Fruit fly (Drosophila melanogaster) whole organism, embryonic: Measurements from ENCODE around the gene Atx-1.

Experiments
- Abd-B ChIP-seq: fragments of 200-800 bp; sonication (Bioruptor generic); optimal IDR thresholded peaks from 2 replicates; lab custom pipeline; 2018; ENCODE audit warnings: missing biosample characterization, mild to moderate bottlenecking, missing genetic modification characterization, moderate library complexity
- Aef1 ChIP-seq: fragments of 200-800 bp; sonication (Bioruptor generic); IDR thresholded peaks from 3 replicates; pipeline ENCODE4 v1.3.6; 2022; ENCODE audit warnings: missing biosample characterization, missing genetic modification characterization
- Atf-2 ChIP-seq: fragments of 200-800 bp; sonication (Bioruptor generic); optimal IDR thresholded peaks from 2 replicates; lab custom pipeline; 2016; ENCODE audit warnings: missing biosample characterization, missing genetic modification characterization
- Atf3 ChIP-seq: fragments of 200-800 bp; sonication (Bioruptor generic); optimal IDR thresholded peaks from 3 replicates; lab custom pipeline; 2016; ENCODE audit warnings: missing biosample characterization, missing genetic modification characterization
- CG10274 ChIP-seq: fragments of 200-800 bp; sonication (Bioruptor generic); optimal IDR thresholded peaks from 3 replicates; lab custom pipeline; 2017; ENCODE audit warnings: missing biosample characterization, mild to moderate bottlenecking, missing genetic modification characterization
- CG11085 ChIP-seq: fragments of 200-800 bp; sonication (Bioruptor generic); IDR thresholded peaks from 2 replicates; pipeline ENCODE4 v1.3.6; 2022; ENCODE audit warnings: missing biosample characterization, missing genetic modification characterization
- CG12942 ChIP-seq: fragments of 200-800 bp; sonication (Bioruptor generic); optimal IDR thresholded peaks from 3 replicates; lab custom pipeline; 2016; ENCODE audit warnings: missing biosample characterization, missing genetic modification characterization
- CG14710 ChIP-seq: fragments of 200-800 bp; sonication (Bioruptor generic); optimal IDR thresholded peaks from 3 replicates; lab custom pipeline; 2019; ENCODE audit warnings: missing biosample characterization, mild to moderate bottlenecking, missing genetic modification characterization, moderate library complexity
- CG15696 ChIP-seq: fragments of 200-800 bp; sonication (Bioruptor generic); optimal IDR thresholded peaks from 2 replicates; lab custom pipeline; 2019; ENCODE audit warnings: missing biosample characterization, mild to moderate bottlenecking, missing genetic modification characterization, moderate library complexity
- CG16779 ChIP-seq: fragments of 200-800 bp; sonication (Bioruptor generic); IDR thresholded peaks from 2 replicates; pipeline ENCODE4 v1.3.6; 2022; ENCODE audit warnings: missing biosample characterization, missing genetic modification characterization
- CG17186 ChIP-seq: fragments of 200-800 bp; sonication (Bioruptor generic); optimal IDR thresholded peaks from 3 replicates; lab custom pipeline; 2017; ENCODE audit warnings: missing biosample characterization, missing genetic modification reagents, missing genetic modification characterization
- CG17385 ChIP-seq: fragments of 200-800 bp; sonication (Bioruptor generic); optimal IDR thresholded peaks from 3 replicates; lab custom pipeline; 2018; ENCODE audit warnings: missing biosample characterization, mild to moderate bottlenecking, missing genetic modification characterization
- CG1832 ChIP-seq: fragments of 200-800 bp; sonication (Bioruptor generic); optimal IDR thresholded peaks from 2 replicates; lab custom pipeline; 2017; ENCODE audit warnings: missing biosample characterization, mild to moderate bottlenecking, missing genetic modification characterization, inconsistent platforms
- CG2116 ChIP-seq: fragments of 200-800 bp; sonication (Bioruptor generic); optimal IDR thresholded peaks from 3 replicates; lab custom pipeline; 2018; ENCODE audit warnings: missing biosample characterization, mild to moderate bottlenecking, missing genetic modification characterization
- CG2120 ChIP-seq: fragments of 200-800 bp; sonication (Bioruptor generic); optimal IDR thresholded peaks from 3 replicates; lab custom pipeline; 2016; ENCODE audit warnings: missing biosample characterization, missing genetic modification characterization
- CG2889 ChIP-seq: fragments of 200-800 bp; sonication (Bioruptor generic); IDR thresholded peaks from 3 replicates; pipeline ENCODE4 v1.3.6; 2022; ENCODE audit warnings: missing biosample characterization, missing genetic modification characterization
- CG31365 ChIP-seq: fragments of 200-800 bp; sonication (Bioruptor generic); optimal IDR thresholded peaks from 2 replicates; lab custom pipeline; 2018; ENCODE audit warnings: missing biosample characterization, mild to moderate bottlenecking, missing genetic modification characterization
- CG31441 ChIP-seq: fragments of 200-800 bp; sonication (Bioruptor generic); IDR thresholded peaks from 2 replicates; pipeline ENCODE4 v1.3.6; 2022; ENCODE audit warnings: missing biosample characterization, missing genetic modification characterization
- CG4282 ChIP-seq: fragments of 200-800 bp; sonication (Bioruptor generic); optimal IDR thresholded peaks from 2 replicates; lab custom pipeline; 2016; ENCODE audit warnings: missing biosample characterization, missing genetic modification characterization
- CG4707 ChIP-seq: fragments of 200-800 bp; sonication (Bioruptor generic); optimal IDR thresholded peaks from 2 replicates; lab custom pipeline; 2018; ENCODE audit warnings: missing biosample characterization, mild to moderate bottlenecking, missing genetic modification characterization, moderate library complexity
- CG6689 ChIP-seq: fragments of 200-800 bp; sonication (Bioruptor generic); IDR thresholded peaks from 2 replicates; pipeline ENCODE4 v1.3.6; 2022; ENCODE audit warnings: missing biosample characterization, missing genetic modification characterization
- CG7928 ChIP-seq: fragments of 200-800 bp; sonication (Bioruptor generic); optimal IDR thresholded peaks from 2 replicates; lab custom pipeline; 2017; ENCODE audit warnings: missing biosample characterization, mild to moderate bottlenecking, missing genetic modification characterization
- CG8478 ChIP-seq: fragments of >200 bp; optimal IDR thresholded peaks from 2 replicates; lab custom pipeline; 2018
- CG8924 ChIP-seq: fragments of 200-800 bp; optimal IDR thresholded peaks from 3 replicates; lab custom pipeline; 2019; ENCODE audit warnings: missing biosample characterization, mild to moderate bottlenecking, missing genetic modification characterization, moderate library complexity
- CG9727 ChIP-seq: fragments of 200-800 bp; sonication (Bioruptor generic); optimal IDR thresholded peaks from 3 replicates; lab custom pipeline; 2017; ENCODE audit warnings: missing biosample characterization, mild to moderate bottlenecking, missing genetic modification characterization
- CTCF ChIP-seq: fragments of 200-800 bp; sonication (Bioruptor generic); optimal IDR thresholded peaks from 2 replicates; lab custom pipeline; 2017; ENCODE audit warnings: missing biosample characterization, mild to moderate bottlenecking, missing genetic modification characterization, moderate library complexity
- Dfd ChIP-seq, 2 experiments: fragments of >200 bp; optimal IDR thresholded peaks; 2 replicates each; lab custom pipeline; 2017; ENCODE audit warnings: missing biosample characterization in 2 of 2, missing genetic modification characterization in 2 of 2
- Fer3 ChIP-seq: fragments of 200-800 bp; sonication (Bioruptor generic); optimal IDR thresholded peaks from 2 replicates; lab custom pipeline; 2018; ENCODE audit warnings: missing biosample characterization, mild to moderate bottlenecking, missing genetic modification characterization, moderate library complexity
- Gug ChIP-seq: fragments of 200-800 bp; sonication (Bioruptor generic); IDR thresholded peaks from 4 replicates; pipeline ENCODE4 v1.3.6; 2022; ENCODE audit warnings: missing biosample characterization, missing genetic modification characterization
- NfI ChIP-seq: fragments of 200-800 bp; sonication (Bioruptor generic); optimal IDR thresholded peaks from 3 replicates; lab custom pipeline; 2018; ENCODE audit warnings: missing biosample characterization, mild to moderate bottlenecking, missing genetic modification characterization, moderate library complexity
- Opbp ChIP-seq: fragments of 200-800 bp; sonication (Bioruptor generic); IDR thresholded peaks from 3 replicates; pipeline ENCODE4 v1.3.6; 2022; ENCODE audit warnings: missing biosample characterization, missing genetic modification characterization; ENCODE audit not compliant: partially characterized antibody
- Sox100B ChIP-seq: fragments of 200-800 bp; sonication (Bioruptor generic); optimal IDR thresholded peaks from 3 replicates; lab custom pipeline; 2018; ENCODE audit warnings: missing biosample characterization, mild to moderate bottlenecking, missing genetic modification characterization
- Ssrp ChIP-seq: fragments of 200-800 bp; sonication (Bioruptor generic); optimal IDR thresholded peaks from 2 replicates; lab custom pipeline; 2018; ENCODE audit warnings: missing biosample characterization, mild to moderate bottlenecking, missing genetic modification characterization, moderate library complexity
- br ChIP-seq: fragments of >200 bp; optimal IDR thresholded peaks from 2 replicates; lab custom pipeline; 2017
- chinmo ChIP-seq: fragments of 200-800 bp; sonication (Bioruptor generic); IDR thresholded peaks from 4 replicates; pipeline ENCODE4 v1.3.6; 2022; ENCODE audit warnings: missing biosample characterization, missing genetic modification characterization; ENCODE audit not compliant: partially characterized antibody
- esg ChIP-seq: fragments of 200-800 bp; sonication (Bioruptor generic); conservative IDR thresholded peaks from 2 replicates; pipeline ENCODE4 v1.3.6; 2022; ENCODE audit warnings: missing biosample characterization, missing genetic modification characterization
- fru ChIP-seq: fragments of >200 bp; optimal IDR thresholded peaks from 2 replicates; lab custom pipeline; 2017
- grn ChIP-seq: fragments of 200-800 bp; sonication (Bioruptor generic); optimal IDR thresholded peaks from 3 replicates; lab custom pipeline; 2017; ENCODE audit warnings: missing biosample characterization, missing genetic modification characterization
- hbn ChIP-seq: fragments of 200-800 bp; sonication (Bioruptor generic); IDR thresholded peaks from 2 replicates; pipeline ENCODE4 v1.3.6; 2022; ENCODE audit warnings: missing biosample characterization, missing genetic modification characterization; ENCODE audit not compliant: partially characterized antibody
- hth ChIP-seq: fragments of >200 bp; optimal IDR thresholded peaks from 2 replicates; lab custom pipeline; 2017; ENCODE audit warnings: inconsistent platforms
- insv ChIP-seq, 2 experiments: fragments of 200-800 bp; sonication (Bioruptor generic); optimal IDR thresholded peaks; 3 replicates each; lab custom pipeline; 2016 to 2018; ENCODE audit warnings: missing biosample characterization in 2 of 2, missing genetic modification characterization in 2 of 2
- lov ChIP-seq, 2 experiments: fragments of 200-800 bp in 1 of 2; fragments of >200 bp in 1 of 2; sonication (Bioruptor generic) in 1 of 2; IDR thresholded peaks in 1 of 2; optimal IDR thresholded peaks in 1 of 2; 2 replicates in 1 of 2; 3 replicates in 1 of 2; pipeline versions ENCODE4 v1.3.6 to Lab custom; 2017 to 2022; ENCODE audit warnings: missing biosample characterization in 1 of 2, missing genetic modification characterization in 1 of 2
- oc ChIP-seq: fragments of 200-800 bp; sonication (Bioruptor generic); optimal IDR thresholded peaks from 2 replicates; lab custom pipeline; 2018; ENCODE audit warnings: missing biosample characterization, mild to moderate bottlenecking, missing genetic modification characterization, moderate library complexity
- org-1 ChIP-seq: fragments of 200-800 bp; sonication (Bioruptor generic); optimal IDR thresholded peaks from 2 replicates; lab custom pipeline; 2017; ENCODE audit warnings: missing biosample characterization, missing genetic modification characterization
- peb ChIP-seq: fragments of 200-800 bp; sonication (Bioruptor generic); IDR thresholded peaks from 2 replicates; pipeline ENCODE4 v1.3.6; 2022; ENCODE audit warnings: missing biosample characterization, missing genetic modification characterization
- pros ChIP-seq: fragments of 200-800 bp; sonication (Bioruptor generic); optimal IDR thresholded peaks from 3 replicates; lab custom pipeline; 2019; ENCODE audit warnings: missing biosample characterization, mild to moderate bottlenecking, missing genetic modification characterization, moderate library complexity
- seq ChIP-seq: fragments of 200-800 bp; sonication (Bioruptor generic); IDR thresholded peaks from 2 replicates; pipeline ENCODE4 v1.3.6; 2022; ENCODE audit warnings: missing biosample characterization, missing genetic modification characterization
- tna ChIP-seq: fragments of 200-800 bp; sonication (Bioruptor generic); IDR thresholded peaks from 2 replicates; pipeline ENCODE4 v1.3.6; 2022; ENCODE audit warnings: missing biosample characterization, missing genetic modification characterization; ENCODE audit not compliant: partially characterized antibody
- toy ChIP-seq: fragments of 200-800 bp; sonication (Bioruptor generic); IDR thresholded peaks from 2 replicates; pipeline ENCODE4 v1.3.6; 2022; ENCODE audit warnings: missing biosample characterization, missing genetic modification characterization
- usp ChIP-seq: fragments of >200 bp; optimal IDR thresholded peaks from 2 replicates; lab custom pipeline; 2017; ENCODE audit warnings: missing biosample characterization, missing genetic modification characterization
- zfh1 ChIP-seq: fragments of 200-800 bp; sonication (Bioruptor generic); IDR thresholded peaks from 3 replicates; pipeline ENCODE4 v1.3.6; 2022; ENCODE audit warnings: missing biosample characterization, missing genetic modification characterization

Atx-1 gene

DNA sequence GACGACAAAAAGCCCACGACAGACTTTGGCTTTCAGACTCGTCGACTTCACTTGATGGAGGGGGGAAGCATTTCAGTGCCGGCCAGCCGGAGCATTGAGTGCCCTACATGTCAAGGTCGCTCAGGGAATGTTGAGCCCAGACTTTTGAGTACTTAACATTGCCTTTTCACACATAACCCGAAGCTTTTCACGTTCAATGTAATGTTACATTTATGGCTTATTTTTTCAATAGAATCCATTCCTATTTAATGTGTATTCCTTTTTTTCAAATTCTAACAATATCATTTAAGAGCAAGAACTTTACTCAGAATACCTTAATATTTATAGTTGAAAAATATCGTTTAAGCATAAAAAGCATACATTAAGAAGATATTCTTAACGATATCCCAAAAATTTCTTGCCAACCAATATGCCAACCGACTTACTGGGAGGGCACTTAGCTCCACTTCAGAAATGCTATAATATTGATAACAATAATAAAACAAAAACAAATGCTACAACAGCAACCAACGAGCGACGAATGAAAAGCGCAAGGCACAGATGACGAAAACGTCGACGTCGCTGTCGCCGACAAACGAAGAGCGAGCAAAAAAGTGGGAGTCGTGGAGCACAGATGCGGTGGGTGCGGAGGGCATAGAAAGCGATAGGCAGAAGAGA lies 36.9 kb downstream of the Atx-1 start (continued):
- no peak for TF ChIP-seq CG12942 (GFP tag; lab: Kevin White, UChicago)
- TF ChIP-seq NfI (GFP tag; lab: Kevin White, UChicago): no peak
- TF ChIP-seq CG17186 (GFP tag; lab: Kevin White, UChicago): peak; percentile 26
- TF ChIP-seq Gug (GFP tag; lab: Robert Waterston, UW): peak; percentile 76
- TF ChIP-seq br (lab: Kevin White, UChicago): no peak
- TF ChIP-seq esg (GFP tag; lab: Robert Waterston, UW): peak; percentile 21; the same call in 1 of the 2 replicates
- TF ChIP-seq usp: no peak
- no peak for TF ChIP-seq insv (GFP tag; optimal IDR thresholded peaks at IDR 0.05; lab: Kevin White, UChicago)
- peak; percentile 93 for TF ChIP-seq Sox100B (GFP tag; lab: Kevin White, UChicago)
- peak; percentile 74 for TF ChIP-seq org-1 (GFP tag; lab: Kevin White, UChicago)
- TF ChIP-seq toy: peak; percentile 46; the same call in 1 of the 2 replicates
- peak; percentile 100 for TF ChIP-seq CG10274 (GFP tag; lab: Kevin White, UChicago)
- peak; percentile 56 for TF ChIP-seq CG8924 (tag; lab: Kevin White, UChicago)
- no peak for TF ChIP-seq pros
- no peak for TF ChIP-seq tna (GFP tag; lab: Robert Waterston, UW)
- no peak for TF ChIP-seq CG8478 (lab: Kevin White, UChicago)
- peak; percentile 35 for TF ChIP-seq CTCF (GFP tag; lab: Kevin White, UChicago)
- no peak for TF ChIP-seq CG16779 (GFP tag; lab: Robert Waterston, UW)
- TF ChIP-seq CG2116: no peak
- peak; percentile 52 for TF ChIP-seq CG2120 (GFP tag; lab: Kevin White, UChicago)
- TF ChIP-seq CG15696 (tag; lab: Kevin White, UChicago): peak; percentile 46
- TF ChIP-seq CG9727 (GFP tag; lab: Kevin White, UChicago): peak; percentile 90
- no peak for TF ChIP-seq Abd-B (GFP tag; lab: Kevin White, UChicago)
- TF ChIP-seq Dfd (GFP tag; optimal IDR thresholded peaks at IDR 0.05; lab: Kevin White, UChicago): no peak
- TF ChIP-seq Atf-2: no peak
- peak; percentile 78 for TF ChIP-seq CG6689 (GFP tag; lab: Robert Waterston, UW)
- peak; percentile 73 for TF ChIP-seq CG17385 (GFP tag; lab: Kevin White, UChicago)
- TF ChIP-seq CG4282 (GFP tag; lab: Kevin White, UChicago): no peak
- peak; percentile 20 for TF ChIP-seq CG7928 (GFP tag; lab: Kevin White, UChicago)
- peak; percentile 67 for TF ChIP-seq Aef1
- TF ChIP-seq oc: no peak
- TF ChIP-seq chinmo (GFP tag; lab: Robert Waterston, UW): peak; percentile 83; the same call in 2 of the 4 replicates
- TF ChIP-seq seq (GFP tag; lab: Robert Waterston, UW): 0 out of 2 replicates have a peak, but pooled peaks have one; percentile 10
- TF ChIP-seq CG2889: no peak; the same call in 2 of the 3 replicates
- TF ChIP-seq hth (lab: Kevin White, UChicago): no peak
- no peak for TF ChIP-seq grn
- no peak for TF ChIP-seq hbn (GFP tag; lab: Robert Waterston, UW)
- TF ChIP-seq CG4707 (GFP tag; lab: Kevin White, UChicago): no peak
- TF ChIP-seq peb (GFP tag; lab: Robert Waterston, UW): 0 out of 2 replicates have a peak, but pooled peaks have one; percentile 28
- TF ChIP-seq CG31441 (GFP tag; lab: Robert Waterston, UW): peak; percentile 90
- TF ChIP-seq CG14710 (tag; lab: Kevin White, UChicago): peak; percentile 76
- TF ChIP-seq Fer3 (tag; lab: Kevin White, UChicago): peak; percentile 69
- peak; percentile 67; the same call in 1 of the 2 replicates for TF ChIP-seq CG11085 (GFP tag; lab: Robert Waterston, UW)
- no peak for TF ChIP-seq Opbp (GFP tag; lab: Robert Waterston, UW)
- peak; percentile 85 for TF ChIP-seq Ssrp
- TF ChIP-seq lov (optimal IDR thresholded peaks at IDR 0.05; lab: Kevin White, UChicago): no peak
- 0 out of 3 replicates have a peak, but pooled peaks have one; percentile 37 for TF ChIP-seq lov (GFP tag; IDR thresholded peaks at IDR 0.05; lab: Robert Waterston, UW)
- no peak for TF ChIP-seq fru (lab: Kevin White, UChicago)
- no peak for TF ChIP-seq CG1832 (GFP tag; lab: Kevin White, UChicago)
- peak; percentile 60 for TF ChIP-seq zfh1 (GFP tag; lab: Robert Waterston, UW)
- TF ChIP-seq CG31365 (tag; lab: Kevin White, UChicago): no peak
- no peak for TF ChIP-seq Atf3 (GFP tag; lab: Kevin White, UChicago)
